Worm (Caenorhabditis elegans): ENCODE results near the gene Y48A6C.8.

DNA sequence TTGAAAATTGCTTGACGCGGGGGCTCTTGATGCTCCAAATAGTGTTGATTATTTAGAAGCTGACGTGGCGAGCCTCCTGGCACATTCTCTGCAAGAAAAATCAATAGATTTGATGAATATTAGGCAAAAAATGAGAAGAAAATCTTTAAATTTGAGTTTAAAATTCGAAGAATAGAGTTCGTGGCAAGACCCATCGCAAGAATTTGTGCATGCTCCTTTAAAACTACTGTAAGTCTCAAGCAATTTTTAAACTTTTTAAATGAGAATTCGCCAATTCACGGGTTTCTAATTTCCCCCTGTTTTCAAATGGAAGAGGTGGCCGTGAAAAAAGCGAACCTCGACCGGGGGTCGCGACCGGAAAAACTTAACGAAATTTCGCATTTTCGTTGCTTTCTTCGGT lies 13.6 kb downstream of the Y48A6C.8 start:
- TF ChIP-seq ttx-3 (tag; optimal IDR thresholded peaks at IDR 0.05) (no peak), pha-4 (tag; optimal IDR thresholded peaks at IDR 0.05) (no peak), nhr-11 (tag; optimal IDR thresholded peaks at IDR 0.05) (no peak), npax-4 (tag; optimal IDR thresholded peaks at IDR 0.05) (no peak), pqm-1 (tag; optimal IDR thresholded peaks at IDR 0.05) (no peak), ama-1 (optimal IDR thresholded peaks at IDR 0.05) (no peak), ceh-24 (tag; optimal IDR thresholded peaks at IDR 0.05) (no peak), dve-1 (tag; optimal IDR thresholded peaks at IDR 0.05) (no peak), ceh-34 (tag; optimal IDR thresholded peaks at IDR 0.05) (no peak), hlh-8 (tag; optimal IDR thresholded peaks at IDR 0.05) (no peak), tbx-7 (tag; optimal IDR thresholded peaks at IDR 0.05) (no peak)
